Worm (Caenorhabditis elegans) whole organism, L3 larva: Measurements from ENCODE around the gene lin-42.
A peak's percentile ranks its signal among the peaks of the same experiment; 100 is the strongest.

Experiments
- R02D3.7 ChIP-seq: fragments of 150-350 bp; optimal IDR thresholded peaks from 2 replicates; lab custom pipeline; 2014; ENCODE audit warnings: missing biosample characterization, missing genetic modification characterization
- ama-1 ChIP-seq: fragments of 150-350 bp; optimal IDR thresholded peaks from 2 replicates; lab custom pipeline; 2018
- ceh-28 ChIP-seq: fragments of 150-350 bp; optimal IDR thresholded peaks from 2 replicates; lab custom pipeline; 2014; ENCODE audit warnings: missing biosample characterization, missing genetic modification reagents, missing genetic modification characterization
- ceh-9 ChIP-seq: sonication (generic microtip); optimal IDR thresholded peaks from 2 replicates; lab custom pipeline; 2018; ENCODE audit warnings: missing biosample characterization, missing genetic modification characterization
- elt-2 ChIP-seq: sonication (generic microtip); optimal IDR thresholded peaks from 2 replicates; lab custom pipeline; 2016; ENCODE audit warnings: missing genetic modification reagents, mild to moderate bottlenecking, missing genetic modification characterization, missing compliant biosample characterization
- jun-1 ChIP-seq: fragments of 150-350 bp; optimal IDR thresholded peaks from 2 replicates; lab custom pipeline; 2014; ENCODE audit warnings: missing biosample characterization, missing genetic modification reagents, missing genetic modification characterization
- nhr-76 ChIP-seq: fragments of 150-350 bp; sonication (generic microtip); optimal IDR thresholded peaks from 5 replicates; lab custom pipeline; 2014; ENCODE audit warnings: missing biosample characterization, missing genetic modification characterization
- nhr-77 ChIP-seq: fragments of 150-350 bp; optimal IDR thresholded peaks from 2 replicates; lab custom pipeline; 2014; ENCODE audit warnings: missing biosample characterization, missing genetic modification characterization
- pha-4 ChIP-seq: fragments of 150-350 bp; optimal IDR thresholded peaks from 2 replicates; lab custom pipeline; 2014; ENCODE audit warnings: missing biosample characterization, missing genetic modification reagents, missing genetic modification characterization
- sea-2 ChIP-seq: fragments of 150-350 bp; sonication (generic microtip); optimal IDR thresholded peaks from 4 replicates; lab custom pipeline; 2014; ENCODE audit warnings: missing biosample characterization, missing genetic modification reagents, missing genetic modification characterization
- skn-1 ChIP-seq: fragments of 150-350 bp; optimal IDR thresholded peaks from 2 replicates; lab custom pipeline; 2014; ENCODE audit warnings: missing biosample characterization, missing genetic modification characterization
- unc-62 ChIP-seq: fragments of 150-350 bp; sonication (generic microtip); optimal IDR thresholded peaks from 4 replicates; lab custom pipeline; 2014; ENCODE audit warnings: missing biosample characterization, missing genetic modification reagents, missing genetic modification characterization
- zag-1 ChIP-seq: fragments of 150-350 bp; optimal IDR thresholded peaks from 2 replicates; lab custom pipeline; 2014; ENCODE audit warnings: missing biosample characterization, missing genetic modification characterization
- ztf-11 ChIP-seq: fragments of 150-350 bp; optimal IDR thresholded peaks from 2 replicates; lab custom pipeline; 2014; ENCODE audit warnings: missing biosample characterization, missing genetic modification characterization

DNA sequence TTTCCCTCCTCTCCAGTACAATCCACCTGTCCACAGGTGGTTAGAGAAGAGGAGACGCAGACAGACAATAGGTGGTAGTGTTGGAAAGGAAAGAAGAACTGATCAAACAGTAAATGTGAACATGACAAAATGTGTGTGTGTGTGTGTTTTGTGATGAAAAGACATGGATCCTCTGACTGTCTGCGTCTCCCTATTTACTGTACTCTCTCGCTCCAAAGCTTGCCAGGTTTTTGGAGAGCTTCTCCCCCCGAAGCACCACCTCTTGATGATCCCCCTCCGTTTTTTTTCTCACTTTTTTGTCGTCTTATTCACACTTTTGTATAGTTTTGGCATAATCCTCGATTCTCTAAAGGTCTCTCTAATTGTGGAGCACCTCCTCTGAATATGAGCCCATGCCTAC, 34.9 kb downstream of the lin-42 start:
- TF ChIP-seq elt-2 (tag; lab: Kevin White, UChicago): no peak
- no peak for TF ChIP-seq unc-62 (GFP tag; lab: Kevin White, UChicago)
- TF ChIP-seq ztf-11 (tag; lab: Kevin White, UChicago): no peak
- TF ChIP-seq sea-2 (GFP tag; lab: Kevin White, UChicago): no peak
- no peak for TF ChIP-seq R02D3.7 (tag; lab: Kevin White, UChicago)
- TF ChIP-seq skn-1 (tag; lab: Kevin White, UChicago): no peak
- no peak for TF ChIP-seq zag-1 (tag; lab: Kevin White, UChicago)
- TF ChIP-seq jun-1 (tag; lab: Kevin White, UChicago): no peak
- peak; percentile 41 for TF ChIP-seq pha-4 (tag; lab: Kevin White, UChicago)
- no peak for TF ChIP-seq ama-1 (lab: Kevin White, UChicago)
- no peak for TF ChIP-seq nhr-77 (tag; lab: Kevin White, UChicago)
- TF ChIP-seq ceh-28 (tag; lab: Kevin White, UChicago): no peak
- TF ChIP-seq ceh-9: no peak
- TF ChIP-seq nhr-76 (tag; lab: Kevin White, UChicago): no peak
